Fruit fly (Drosophila melanogaster) whole organism, embryonic: Measurements from ENCODE around the gene CG32032.

Source experiments
- Aef1 ChIP-seq: fragments of 200-800 bp; sonication (Bioruptor generic); IDR thresholded peaks from 3 replicates; pipeline ENCODE4 v1.3.6; 2022; ENCODE audit warnings: missing biosample characterization, missing genetic modification characterization
- CG11695 ChIP-seq: fragments of 200-800 bp; sonication (Bioruptor generic); IDR thresholded peaks from 3 replicates; pipeline ENCODE4 v1.3.6; 2022; ENCODE audit warnings: missing biosample characterization, missing genetic modification characterization
- CG13123 ChIP-seq: fragments of 200-800 bp; sonication (Bioruptor generic); optimal IDR thresholded peaks from 2 replicates; lab custom pipeline; 2016; ENCODE audit warnings: missing biosample characterization, missing genetic modification characterization
- CG14965 ChIP-seq: fragments of 200-800 bp; sonication (Bioruptor generic); optimal IDR thresholded peaks from 2 replicates; lab custom pipeline; 2016; ENCODE audit warnings: missing biosample characterization, missing genetic modification characterization, borderline replicate concordance
- CG15696 ChIP-seq: fragments of 200-800 bp; sonication (Bioruptor generic); optimal IDR thresholded peaks from 2 replicates; lab custom pipeline; 2019; ENCODE audit warnings: missing biosample characterization, mild to moderate bottlenecking, missing genetic modification characterization, moderate library complexity
- CG1602 ChIP-seq: fragments of 200-800 bp; sonication (Bioruptor generic); optimal IDR thresholded peaks from 3 replicates; lab custom pipeline; 2016; ENCODE audit warnings: missing biosample characterization, missing genetic modification characterization
- CG1647 ChIP-seq: fragments of 200-800 bp; sonication (Bioruptor generic); optimal IDR thresholded peaks from 3 replicates; lab custom pipeline; 2016; ENCODE audit warnings: missing biosample characterization, missing genetic modification characterization
- CG17359 ChIP-seq: fragments of 200-800 bp; sonication (Bioruptor generic); optimal IDR thresholded peaks from 3 replicates; lab custom pipeline; 2018; ENCODE audit warnings: missing biosample characterization, mild to moderate bottlenecking, missing genetic modification characterization, moderate library complexity
- CG17361 ChIP-seq: fragments of 200-800 bp; sonication (Bioruptor generic); IDR thresholded peaks from 3 replicates; pipeline ENCODE4 v1.3.6; 2022; ENCODE audit warnings: missing biosample characterization, missing genetic modification characterization
- CG17802 ChIP-seq: fragments of 200-800 bp; sonication (Bioruptor generic); optimal IDR thresholded peaks from 2 replicates; lab custom pipeline; 2018; ENCODE audit warnings: missing biosample characterization, mild to moderate bottlenecking, missing genetic modification characterization, moderate library complexity
- CG18599 ChIP-seq: fragments of 200-800 bp; sonication (Bioruptor generic); optimal IDR thresholded peaks from 3 replicates; lab custom pipeline; 2017; ENCODE audit warnings: missing biosample characterization, missing genetic modification characterization, mild to moderate bottlenecking, moderate library complexity, missing genetic modification reagents
- CG2678 ChIP-seq: fragments of 200-800 bp; sonication (Bioruptor generic); optimal IDR thresholded peaks from 3 replicates; lab custom pipeline; 2019; ENCODE audit warnings: missing biosample characterization, mild to moderate bottlenecking, missing genetic modification characterization, moderate library complexity
- CG2712 ChIP-seq: fragments of 200-800 bp; optimal IDR thresholded peaks from 3 replicates; lab custom pipeline; 2019; ENCODE audit warnings: missing biosample characterization, mild to moderate bottlenecking, missing genetic modification characterization, moderate library complexity
- CG3163 ChIP-seq: fragments of 200-800 bp; sonication (Bioruptor generic); optimal IDR thresholded peaks from 3 replicates; lab custom pipeline; 2016; ENCODE audit warnings: missing biosample characterization, missing genetic modification characterization
- CG34224 ChIP-seq: fragments of 200-800 bp; sonication (Bioruptor generic); IDR thresholded peaks from 3 replicates; pipeline ENCODE4 v1.3.6; 2022; ENCODE audit warnings: missing biosample characterization, missing genetic modification characterization; ENCODE audit not compliant: partially characterized antibody
- CG3726 ChIP-seq: fragments of 200-800 bp; sonication (Bioruptor generic); IDR thresholded peaks from 3 replicates; pipeline ENCODE4, ENCODE4 v1.3.6; 2022; ENCODE audit warnings: missing biosample characterization, missing genetic modification characterization
- CG4404 ChIP-seq: fragments of 200-800 bp; sonication (Bioruptor generic); IDR thresholded peaks from 2 replicates; pipeline ENCODE4 v1.3.6; 2022; ENCODE audit warnings: missing biosample characterization, missing genetic modification characterization
- CG6254 ChIP-seq: fragments of 200-800 bp; sonication (Bioruptor generic); optimal IDR thresholded peaks from 3 replicates; lab custom pipeline; 2017; ENCODE audit warnings: mild to moderate bottlenecking, missing biosample characterization, missing genetic modification reagents, missing genetic modification characterization
- CG6689 ChIP-seq: fragments of 200-800 bp; sonication (Bioruptor generic); IDR thresholded peaks from 2 replicates; pipeline ENCODE4 v1.3.6; 2022; ENCODE audit warnings: missing biosample characterization, missing genetic modification characterization
- CG8765 ChIP-seq: fragments of 200-800 bp; sonication (Bioruptor generic); IDR thresholded peaks from 2 replicates; pipeline ENCODE4 v1.3.6; 2022; ENCODE audit warnings: missing biosample characterization, missing genetic modification characterization
- CG9215 ChIP-seq: fragments of 200-800 bp; sonication (Bioruptor generic); IDR thresholded peaks from 2 replicates; pipeline ENCODE4 v1.3.6; 2022; ENCODE audit warnings: missing biosample characterization, missing genetic modification characterization
- Chrac-16 ChIP-seq: fragments of 200-800 bp; sonication (Bioruptor generic); optimal IDR thresholded peaks from 3 replicates; lab custom pipeline; 2016; ENCODE audit warnings: missing biosample characterization, missing genetic modification characterization
- CoRest ChIP-seq: fragments of 200-800 bp; sonication (Bioruptor generic); optimal IDR thresholded peaks from 3 replicates; lab custom pipeline; 2018; ENCODE audit warnings: missing biosample characterization, mild to moderate bottlenecking, missing genetic modification characterization, moderate library complexity
- D19B ChIP-seq: fragments of 200-800 bp; sonication (Bioruptor generic); optimal IDR thresholded peaks from 2 replicates; lab custom pipeline; 2017; ENCODE audit warnings: missing biosample characterization, mild to moderate bottlenecking, missing genetic modification characterization
- Elba2 ChIP-seq: fragments of 200-800 bp; sonication (Bioruptor generic); optimal IDR thresholded peaks from 3 replicates; lab custom pipeline; 2016; ENCODE audit warnings: missing biosample characterization, missing genetic modification characterization
- Mes4 ChIP-seq: fragments of 200-800 bp; sonication (Bioruptor generic); optimal IDR thresholded peaks from 2 replicates; lab custom pipeline; 2016; ENCODE audit warnings: missing biosample characterization, missing genetic modification characterization
- Mrtf ChIP-seq: fragments of 200-800 bp; sonication (Bioruptor generic); IDR thresholded peaks from 3 replicates; pipeline ENCODE4 v1.3.6; 2022; ENCODE audit warnings: missing biosample characterization, missing genetic modification characterization
- NFAT ChIP-seq: fragments of 200-800 bp; sonication (Bioruptor generic); IDR thresholded peaks from 2 replicates; pipeline ENCODE4 v1.3.6; 2022; ENCODE audit warnings: missing biosample characterization, missing genetic modification characterization
- Optix ChIP-seq: fragments of 200-800 bp; sonication (Bioruptor generic); IDR thresholded peaks from 3 replicates; pipeline ENCODE4 v1.3.6; 2022; ENCODE audit warnings: missing biosample characterization, missing genetic modification characterization
- Sox102F ChIP-seq: fragments of 200-800 bp; sonication (Bioruptor generic); optimal IDR thresholded peaks from 2 replicates; lab custom pipeline; 2018; ENCODE audit warnings: missing biosample characterization, mild to moderate bottlenecking, missing genetic modification characterization, moderate library complexity
- Sry-δ ChIP-seq: fragments of 200-800 bp; sonication (Bioruptor generic); optimal IDR thresholded peaks from 2 replicates; lab custom pipeline; 2016; ENCODE audit warnings: missing biosample characterization, missing genetic modification characterization
- Trl ChIP-seq, 3 experiments: fragments of >200 bp in 2 of 3; fragments of 200-800 bp in 1 of 3; sonication (Bioruptor generic) in 1 of 3; optimal IDR thresholded peaks; 2 replicates in 1 of 3; 3 replicates in 2 of 3; lab custom pipeline; 2016 to 2017; ENCODE audit warnings: missing biosample characterization in 1 of 3, missing genetic modification characterization in 1 of 3
- ab ChIP-seq: fragments of 200-800 bp; sonication (Bioruptor generic); optimal IDR thresholded peaks from 2 replicates; lab custom pipeline; 2016; ENCODE audit warnings: missing biosample characterization, missing genetic modification characterization
- ac ChIP-seq: fragments of 200-800 bp; sonication (Bioruptor generic); optimal IDR thresholded peaks from 3 replicates; lab custom pipeline; 2017; ENCODE audit warnings: missing biosample characterization, mild to moderate bottlenecking, missing genetic modification characterization
- ash1 ChIP-seq: fragments of 200-800 bp; sonication (Bioruptor generic); optimal IDR thresholded peaks from 2 replicates; lab custom pipeline; 2018; ENCODE audit warnings: missing biosample characterization, mild to moderate bottlenecking, missing genetic modification characterization
- az2 ChIP-seq: fragments of 200-800 bp; sonication (Bioruptor generic); optimal IDR thresholded peaks from 3 replicates; lab custom pipeline; 2016; ENCODE audit warnings: missing biosample characterization, missing genetic modification characterization
- ci ChIP-seq: fragments of 200-800 bp; sonication (Bioruptor generic); IDR thresholded peaks from 3 replicates; pipeline ENCODE4 v1.3.6; 2022; ENCODE audit warnings: missing biosample characterization, missing genetic modification characterization
- dimm ChIP-seq: fragments of 200-800 bp; sonication (Bioruptor generic); IDR thresholded peaks from 2 replicates; pipeline ENCODE4 v1.3.6; 2022; ENCODE audit warnings: missing biosample characterization, missing genetic modification characterization
- jumu ChIP-seq: fragments of 200-800 bp; sonication (Bioruptor generic); optimal IDR thresholded peaks from 3 replicates; lab custom pipeline; 2016; ENCODE audit warnings: missing biosample characterization, missing genetic modification characterization
- mld ChIP-seq: fragments of 200-800 bp; sonication (Bioruptor generic); IDR thresholded peaks from 3 replicates; pipeline ENCODE4 v1.3.6; 2022; ENCODE audit warnings: missing biosample characterization, missing genetic modification characterization; ENCODE audit not compliant: partially characterized antibody
- nom ChIP-seq: fragments of 200-800 bp; sonication (Bioruptor generic); optimal IDR thresholded peaks from 2 replicates; lab custom pipeline; 2017; ENCODE audit warnings: missing biosample characterization, missing genetic modification characterization, mild to moderate bottlenecking, moderate library complexity, missing genetic modification reagents
- peb ChIP-seq: fragments of 200-800 bp; sonication (Bioruptor generic); IDR thresholded peaks from 2 replicates; pipeline ENCODE4 v1.3.6; 2022; ENCODE audit warnings: missing biosample characterization, missing genetic modification characterization
- pita ChIP-seq: fragments of 200-800 bp; sonication (Bioruptor generic); optimal IDR thresholded peaks from 2 replicates; lab custom pipeline; 2017; ENCODE audit warnings: missing biosample characterization, mild to moderate bottlenecking, missing genetic modification characterization
- pum ChIP-seq: fragments of 200-800 bp; sonication (Bioruptor generic); optimal IDR thresholded peaks from 2 replicates; lab custom pipeline; 2016; ENCODE audit warnings: missing biosample characterization, missing genetic modification characterization
- ranshi ChIP-seq: fragments of 200-800 bp; sonication (Bioruptor generic); IDR thresholded peaks from 2 replicates; pipeline ENCODE4 v1.3.6; 2022; ENCODE audit warnings: missing biosample characterization, missing genetic modification characterization
- row ChIP-seq: fragments of 200-800 bp; sonication (Bioruptor generic); IDR thresholded peaks from 3 replicates; pipeline ENCODE4 v1.3.6; 2022; ENCODE audit warnings: missing biosample characterization, missing genetic modification characterization
- seq ChIP-seq: fragments of 200-800 bp; sonication (Bioruptor generic); IDR thresholded peaks from 2 replicates; pipeline ENCODE4 v1.3.6; 2022; ENCODE audit warnings: missing biosample characterization, missing genetic modification characterization
- sna ChIP-seq: fragments of 200-800 bp; sonication (Bioruptor generic); IDR thresholded peaks from 2 replicates; pipeline ENCODE4 v1.3.6; 2022; ENCODE audit warnings: missing biosample characterization, missing genetic modification characterization; ENCODE audit not compliant: partially characterized antibody
- tll ChIP-seq, 2 experiments: fragments of 200-800 bp in 1 of 2; fragments of >200 bp in 1 of 2; sonication (Bioruptor generic) in 1 of 2; optimal IDR thresholded peaks; 2 replicates each; lab custom pipeline; 2017 to 2019; ENCODE audit warnings: missing biosample characterization in 2 of 2, missing genetic modification characterization in 2 of 2, mild to moderate bottlenecking in 1 of 2, moderate library complexity in 1 of 2
- z ChIP-seq: fragments of 200-800 bp; sonication (Bioruptor generic); IDR thresholded peaks from 3 replicates; pipeline ENCODE4 v1.3.6; 2022; ENCODE audit warnings: missing biosample characterization, missing genetic modification characterization

The CG32032 gene

DNA sequence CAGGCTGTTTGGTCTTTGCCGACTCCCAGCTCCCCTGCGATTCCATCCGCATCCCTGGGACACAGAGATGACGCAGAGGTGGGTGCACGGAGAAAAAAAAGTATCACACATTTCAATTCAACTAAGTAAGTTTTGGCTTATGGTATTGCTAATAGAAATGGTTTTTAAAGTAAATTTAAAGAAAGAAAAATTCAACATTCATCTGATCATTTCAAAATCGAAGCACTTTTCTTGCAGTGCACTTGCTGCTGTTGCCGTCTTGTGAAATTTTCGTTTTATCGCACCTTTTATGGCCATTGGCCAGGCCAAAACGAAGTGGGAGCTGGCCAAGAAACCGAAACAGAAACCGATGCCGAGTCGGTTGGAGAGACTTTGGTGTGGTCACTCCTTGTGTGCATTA is 47.5 kb upstream of the CG32032 start (continued):
- TF ChIP-seq CG34224 (GFP tag; lab: Robert Waterston, UW): no peak
- TF ChIP-seq ac (GFP tag; lab: Kevin White, UChicago): peak; percentile 46
- peak; percentile 83 for TF ChIP-seq CG8765 (GFP tag; lab: Robert Waterston, UW)
- no peak for TF ChIP-seq ab (GFP tag; lab: Kevin White, UChicago)
- peak; percentile 79 for TF ChIP-seq CG17359 (tag; lab: Kevin White, UChicago)
- no peak for TF ChIP-seq dimm
- TF ChIP-seq Mrtf (GFP tag; lab: Robert Waterston, UW): peak; percentile 60; the same call in 2 of the 3 replicates
- peak; percentile 56 for TF ChIP-seq az2 (GFP tag; lab: Kevin White, UChicago)
- TF ChIP-seq tll (GFP tag; optimal IDR thresholded peaks at IDR 0.05; lab: Kevin White, UChicago): peak in 1 of 2 experiments; percentile 33
- no peak for TF ChIP-seq Elba2 (GFP tag; lab: Kevin White, UChicago)
- TF ChIP-seq D19B (GFP tag; lab: Kevin White, UChicago): peak; percentile 23
- peak; percentile 75 for TF ChIP-seq CG18599
- peak; percentile 55 for TF ChIP-seq Sox102F (GFP tag; lab: Kevin White, UChicago)
- TF ChIP-seq CG6254 (GFP tag; lab: Kevin White, UChicago): peak; percentile 67
- peak; percentile 47 for TF ChIP-seq Chrac-16 (GFP tag; lab: Kevin White, UChicago)
- TF ChIP-seq CG3726 (GFP tag; lab: Robert Waterston, UW): peak; percentile 58; the same call in 1 of the 3 replicates
- no peak for TF ChIP-seq pita (GFP tag; lab: Kevin White, UChicago)
- TF ChIP-seq CG6689 (GFP tag; lab: Robert Waterston, UW): peak; percentile 83
- TF ChIP-seq CoRest: peak; percentile 33
- peak; percentile 27; the same call in 1 of the 2 replicates for TF ChIP-seq CG9215
- no peak for TF ChIP-seq jumu
- TF ChIP-seq mld (GFP tag; lab: Robert Waterston, UW): no peak
- no peak for TF ChIP-seq z (GFP tag; lab: Robert Waterston, UW)
- TF ChIP-seq CG1602 (GFP tag; lab: Kevin White, UChicago): peak; percentile 46
- TF ChIP-seq ash1 (GFP tag; lab: Kevin White, UChicago): no peak
- TF ChIP-seq ranshi (GFP tag; lab: Robert Waterston, UW): peak; percentile 72; the same call in 1 of the 2 replicates
- TF ChIP-seq Aef1 (GFP tag; lab: Robert Waterston, UW): peak; percentile 48; the same call in 1 of the 3 replicates
- peak; percentile 10 for TF ChIP-seq CG14965
- peak; percentile 71 for TF ChIP-seq peb (GFP tag; lab: Robert Waterston, UW)
- peak; percentile 6 for TF ChIP-seq Mes4
- peak; percentile 84 for TF ChIP-seq CG2712
- peak; percentile 25 for TF ChIP-seq CG3163 (GFP tag; lab: Kevin White, UChicago)
- peak; percentile 77 for TF ChIP-seq CG4404 (GFP tag; lab: Robert Waterston, UW)
- TF ChIP-seq CG1647: peak; percentile 44
- TF ChIP-seq ci (GFP tag; lab: Robert Waterston, UW): peak; percentile 86
- peak; percentile 80 for TF ChIP-seq row (GFP tag; lab: Robert Waterston, UW)
- TF ChIP-seq Sry-δ (GFP tag; lab: Kevin White, UChicago): peak; percentile 26
- peak; percentile 74 for TF ChIP-seq CG2678 (tag; lab: Kevin White, UChicago)
- TF ChIP-seq pum (GFP tag; lab: Kevin White, UChicago): peak; percentile 56
- no peak for TF ChIP-seq sna (GFP tag; lab: Robert Waterston, UW)
- TF ChIP-seq CG13123: no peak
- peak; percentile 44 for TF ChIP-seq CG17802
- TF ChIP-seq NFAT (GFP tag; lab: Robert Waterston, UW): 0 out of 2 replicates have a peak, but pooled peaks have one; percentile 34
- TF ChIP-seq CG11695 (GFP tag; lab: Robert Waterston, UW): peak; percentile 82
- peak; percentile 61; the same call in 2 of the 3 replicates for TF ChIP-seq Optix
- peak; percentile 79 for TF ChIP-seq CG17361
- no peak for TF ChIP-seq Trl (optimal IDR thresholded peaks at IDR 0.05; lab: Kevin White, UChicago)
- peak; percentile 54 for TF ChIP-seq Trl (GFP tag; optimal IDR thresholded peaks at IDR 0.05; lab: Kevin White, UChicago)
- peak; percentile 75 for TF ChIP-seq CG15696 (tag; lab: Kevin White, UChicago)
- no peak for TF ChIP-seq nom (GFP tag; lab: Kevin White, UChicago)
- peak; percentile 77 for TF ChIP-seq seq (GFP tag; lab: Robert Waterston, UW)
